Fruit fly (Drosophila melanogaster): ENCODE results near the gene robl37BC.

robl37BC gene

DNA sequence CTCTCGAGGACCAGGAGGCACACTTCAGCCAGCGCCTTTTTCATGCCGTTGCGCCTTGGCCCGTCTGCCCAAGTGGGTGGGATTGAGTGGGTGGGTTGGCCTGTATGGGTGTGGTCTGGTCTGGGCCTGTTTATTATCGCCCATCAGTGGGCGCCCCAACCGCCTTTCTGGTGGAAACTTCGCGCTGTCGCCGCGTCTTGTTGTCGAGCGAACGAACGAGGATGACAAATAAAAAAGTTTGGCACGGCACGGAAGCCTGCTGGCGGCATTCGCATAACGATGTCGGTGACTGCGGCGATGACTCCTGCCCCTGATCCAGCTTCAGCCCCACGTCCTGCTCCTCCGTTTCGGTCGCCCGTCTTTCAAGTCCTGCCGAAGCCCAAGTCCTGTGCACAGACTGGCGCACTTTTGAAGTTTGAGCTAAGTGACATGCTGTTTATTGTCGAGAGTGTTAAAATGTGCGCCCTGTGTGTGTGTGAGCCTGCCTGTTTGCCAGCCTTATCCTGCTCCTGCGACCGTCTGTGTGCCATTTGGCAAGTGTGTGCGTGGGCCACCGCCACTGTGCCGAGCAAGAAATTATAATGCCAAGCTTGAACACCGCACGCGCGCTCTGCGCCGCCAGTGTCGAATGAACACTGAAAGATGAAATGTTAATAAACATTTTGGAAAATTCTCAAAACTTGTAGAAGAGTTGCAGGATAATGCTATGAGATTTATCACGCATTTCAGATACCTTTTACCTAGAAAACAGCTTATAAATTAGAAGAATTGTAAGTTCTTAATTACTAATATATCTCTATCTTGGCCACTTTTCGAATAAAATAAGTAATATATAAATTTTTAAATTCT, 3.6 kb downstream of the robl37BC start (continued):
- TF ChIP-seq Aef1 (GFP tag; IDR thresholded peaks at IDR 0.05), result peak; percentile 58; the same call in 2 of the 3 replicates
- no peak for TF ChIP-seq CG4617 (GFP tag; optimal IDR thresholded peaks at IDR 0.05; ENCODE audit: borderline replicate concordance)
- TF ChIP-seq tup (GFP tag; optimal IDR thresholded peaks at IDR 0.05), result no peak
- peak; percentile 16; the same call in 1 of the 2 replicates for TF ChIP-seq CG4730 (GFP tag; IDR thresholded peaks at IDR 0.05)
- peak; percentile 58 for TF ChIP-seq slbo (GFP tag; IDR thresholded peaks at IDR 0.05)
- no peak for TF ChIP-seq Tbp (GFP tag; optimal IDR thresholded peaks at IDR 0.05)
- TF ChIP-seq Side (GFP tag; optimal IDR thresholded peaks at IDR 0.05), result no peak
- peak; percentile 75 for TF ChIP-seq CG34376 (GFP tag; optimal IDR thresholded peaks at IDR 0.05)
- no peak for TF ChIP-seq CG8290 (GFP tag; optimal IDR thresholded peaks at IDR 0.05)
- peak in 1 of 2 experiments; percentile 25 for TF ChIP-seq CG8290 (tag; optimal IDR thresholded peaks at IDR 0.05)
- peak; percentile 46; the same call in 1 of the 2 replicates for TF ChIP-seq CG10366 (GFP tag; IDR thresholded peaks at IDR 0.05)
- TF ChIP-seq CG15479 (GFP tag; optimal IDR thresholded peaks at IDR 0.05), result no peak
- TF ChIP-seq Myb (GFP tag; optimal IDR thresholded peaks at IDR 0.05), result peak; percentile 4
- no peak for TF ChIP-seq her (GFP tag; optimal IDR thresholded peaks at IDR 0.05)
- TF ChIP-seq MESR4 (GFP tag; optimal IDR thresholded peaks at IDR 0.05), result no peak
- TF ChIP-seq CG17612 (GFP tag; IDR thresholded peaks at IDR 0.05), result no peak
- TF ChIP-seq phol (tag; optimal IDR thresholded peaks at IDR 0.05), result peak; percentile 77
- peak; percentile 78 for TF ChIP-seq odd (GFP tag; optimal IDR thresholded peaks at IDR 0.05)
- peak; percentile 76 for TF ChIP-seq vvl (GFP tag; IDR thresholded peaks at IDR 0.05)
- peak; percentile 85 for TF ChIP-seq grau (tag; optimal IDR thresholded peaks at IDR 0.05)
- TF ChIP-seq CG14014 (GFP tag; IDR thresholded peaks at IDR 0.05), result peak; percentile 63
- peak; percentile 28 for TF ChIP-seq CG2875 (GFP tag; optimal IDR thresholded peaks at IDR 0.05)
- peak; percentile 79 for TF ChIP-seq CG17359 (tag; optimal IDR thresholded peaks at IDR 0.05)
- TF ChIP-seq croc (GFP tag; conservative IDR thresholded peaks at IDR 0.05), result peak; percentile 55; the same call in 2 of the 3 replicates
- peak; percentile 17 to 22 for TF ChIP-seq Pdp1 (GFP tag; optimal IDR thresholded peaks at IDR 0.05)
- peak; percentile 29 to 37 for TF ChIP-seq dpn (GFP tag; optimal IDR thresholded peaks at IDR 0.05)
- TF ChIP-seq CG8089 (GFP tag; optimal IDR thresholded peaks at IDR 0.05), result no peak
- peak; percentile 86 for TF ChIP-seq gem (tag; optimal IDR thresholded peaks at IDR 0.05)
- TF ChIP-seq mirr (GFP tag; optimal IDR thresholded peaks at IDR 0.05), result peak; percentile 66
- no peak for TF ChIP-seq NC2α (GFP tag; optimal IDR thresholded peaks at IDR 0.05)
- peak; percentile 18 for TF ChIP-seq CG17568 (GFP tag; optimal IDR thresholded peaks at IDR 0.05)
- TF ChIP-seq vnd (GFP tag; IDR thresholded peaks at IDR 0.05; ENCODE audit: partially characterized antibody), result 0 out of 3 replicates have a peak, but pooled peaks have one; percentile 29
- TF ChIP-seq CG6272 (GFP tag; IDR thresholded peaks at IDR 0.05), result no peak
- no peak for TF ChIP-seq Six4 (GFP tag; optimal IDR thresholded peaks at IDR 0.05)
- peak; percentile 56 for TF ChIP-seq nau (GFP tag; optimal IDR thresholded peaks at IDR 0.05)
- no peak for TF ChIP-seq slp2 (GFP tag; optimal IDR thresholded peaks at IDR 0.05)
- peak; percentile 52 for TF ChIP-seq CG16815 (GFP tag; optimal IDR thresholded peaks at IDR 0.05)
- TF ChIP-seq exex (tag; optimal IDR thresholded peaks at IDR 0.05), result peak; percentile 45
- TF ChIP-seq CG3847 (GFP tag; IDR thresholded peaks at IDR 0.05), result peak; percentile 50; the same call in 1 of the 2 replicates
- TF ChIP-seq CG4328 (GFP tag; optimal IDR thresholded peaks at IDR 0.05), result peak; percentile 73
- no peak for TF ChIP-seq CG30020 (tag; optimal IDR thresholded peaks at IDR 0.05)
- TF ChIP-seq Chrac-16 (GFP tag; optimal IDR thresholded peaks at IDR 0.05), result peak; percentile 10
- peak; percentile 73 for TF ChIP-seq Xrp1 (GFP tag; IDR thresholded peaks at IDR 0.05)
- peak; percentile 63 for TF ChIP-seq az2 (GFP tag; optimal IDR thresholded peaks at IDR 0.05)
- TF ChIP-seq hbn (GFP tag; IDR thresholded peaks at IDR 0.05; ENCODE audit: partially characterized antibody), result no peak
- TF ChIP-seq bowl (GFP tag; IDR thresholded peaks at IDR 0.05), result no peak
- TF ChIP-seq al (GFP tag; IDR thresholded peaks at IDR 0.05), result 0 out of 2 replicates have a peak, but pooled peaks have one; percentile 18
- no peak for TF ChIP-seq fd64A (GFP tag; optimal IDR thresholded peaks at IDR 0.05)
- peak; percentile 41; the same call in 1 of the 2 replicates for TF ChIP-seq esg (GFP tag; conservative IDR thresholded peaks at IDR 0.05)

Measured in whole organism, embryonic.